Worm (Caenorhabditis elegans) whole organism, mixed stage, embryonic: ENCODE results near the gene clec-151.

Experiments used
- bed-3 ChIP-seq: fragments of 200-800 bp; sonication (Bioruptor generic); optimal IDR thresholded peaks from 3 replicates; lab custom pipeline; 2018; ENCODE audit warnings: mild to moderate bottlenecking, missing genetic modification characterization, moderate library complexity, missing compliant biosample characterization
- ceh-39 ChIP-seq: fragments of 150-350 bp; optimal IDR thresholded peaks from 2 replicates; lab custom pipeline; 2014; ENCODE audit warnings: missing biosample characterization, missing genetic modification characterization
- ceh-43 ChIP-seq: fragments of 200-800 bp; sonication (Bioruptor generic); optimal IDR thresholded peaks from 2 replicates; lab custom pipeline; 2018; ENCODE audit warnings: mild to moderate bottlenecking, missing genetic modification characterization, moderate library complexity, missing compliant biosample characterization
- ceh-83 ChIP-seq: fragments of 200-800 bp; sonication (Bioruptor generic); optimal IDR thresholded peaks from 2 replicates; lab custom pipeline; 2018; ENCODE audit warnings: mild to moderate bottlenecking, missing genetic modification characterization, missing compliant biosample characterization
- ces-1 ChIP-seq: fragments of 150-350 bp; optimal IDR thresholded peaks from 2 replicates; lab custom pipeline; 2014; ENCODE audit warnings: missing biosample characterization, missing genetic modification reagents, missing genetic modification characterization
- cnd-1 ChIP-seq: fragments of 200-800 bp; sonication (Bioruptor generic); optimal IDR thresholded peaks from 2 replicates; lab custom pipeline; 2018; ENCODE audit warnings: mild to moderate bottlenecking, missing genetic modification characterization, missing compliant biosample characterization
- elt-1 ChIP-seq: sonication (generic microtip); optimal IDR thresholded peaks from 2 replicates; lab custom pipeline; 2017; ENCODE audit warnings: missing genetic modification characterization, mild to moderate bottlenecking, missing compliant biosample characterization, antibody characterized with exemption, moderate library complexity, borderline replicate concordance; ENCODE audit not compliant: insufficient read depth
- elt-3 ChIP-seq: fragments of 150-350 bp; optimal IDR thresholded peaks from 2 replicates; lab custom pipeline; 2014; ENCODE audit warnings: missing biosample characterization, missing genetic modification characterization
- ham-2 ChIP-seq: fragments of 200-800 bp; sonication (Bioruptor generic); optimal IDR thresholded peaks from 2 replicates; lab custom pipeline; 2018; ENCODE audit warnings: mild to moderate bottlenecking, missing genetic modification characterization, missing compliant biosample characterization
- hlh-1 ChIP-seq: fragments of 150-350 bp; optimal IDR thresholded peaks from 2 replicates; lab custom pipeline; 2014; ENCODE audit warnings: missing biosample characterization, missing genetic modification reagents, missing genetic modification characterization
- lin-13 ChIP-seq: fragments of 150-350 bp; optimal IDR thresholded peaks from 2 replicates; lab custom pipeline; 2014; ENCODE audit warnings: missing biosample characterization, missing genetic modification characterization
- lin-32 ChIP-seq: fragments of 200-800 bp; sonication (Bioruptor generic); optimal IDR thresholded peaks from 2 replicates; lab custom pipeline; 2018; ENCODE audit warnings: mild to moderate bottlenecking, missing genetic modification characterization, missing compliant biosample characterization
- lsy-2 ChIP-seq: fragments of 150-350 bp; optimal IDR thresholded peaks from 2 replicates; lab custom pipeline; 2014; ENCODE audit warnings: missing biosample characterization, missing genetic modification characterization
- mab-5 ChIP-seq: fragments of 150-350 bp; optimal IDR thresholded peaks from 2 replicates; lab custom pipeline; 2014; ENCODE audit warnings: missing biosample characterization, missing genetic modification characterization
- mls-2 ChIP-seq: sonication (generic microtip); optimal IDR thresholded peaks from 2 replicates; lab custom pipeline; 2016; ENCODE audit warnings: mild to moderate bottlenecking, missing genetic modification characterization, moderate library complexity, missing compliant biosample characterization
- nhr-12 ChIP-seq: fragments of 150-350 bp; optimal IDR thresholded peaks from 2 replicates; lab custom pipeline; 2014; ENCODE audit warnings: missing biosample characterization, missing genetic modification characterization
- nhr-2 ChIP-seq: fragments of 150-350 bp; optimal IDR thresholded peaks from 2 replicates; lab custom pipeline; 2014; ENCODE audit warnings: missing biosample characterization, missing genetic modification characterization
- nhr-237 ChIP-seq: fragments of 150-350 bp; optimal IDR thresholded peaks from 2 replicates; lab custom pipeline; 2014; ENCODE audit warnings: missing biosample characterization, missing genetic modification characterization
- nhr-28 ChIP-seq: fragments of 150-350 bp; optimal IDR thresholded peaks from 2 replicates; lab custom pipeline; 2014; ENCODE audit warnings: missing biosample characterization, missing genetic modification characterization
- nhr-76 ChIP-seq: sonication (generic microtip); optimal IDR thresholded peaks from 2 replicates; lab custom pipeline; 2017; ENCODE audit warnings: missing biosample characterization, missing genetic modification characterization
- pha-4 ChIP-seq: fragments of 150-350 bp; optimal IDR thresholded peaks from 2 replicates; lab custom pipeline; 2018; ENCODE audit warnings: missing biosample characterization, missing genetic modification reagents, missing genetic modification characterization
- sptf-1 ChIP-seq: sonication (generic microtip); optimal IDR thresholded peaks from 2 replicates; lab custom pipeline; 2017; ENCODE audit warnings: mild to moderate bottlenecking, missing genetic modification characterization, moderate library complexity, missing compliant biosample characterization
- tbx-8 ChIP-seq: fragments of 200-800 bp; sonication (Bioruptor generic); optimal IDR thresholded peaks from 2 replicates; lab custom pipeline; 2018; ENCODE audit warnings: mild to moderate bottlenecking, missing genetic modification characterization, moderate library complexity, missing compliant biosample characterization
- unc-120 ChIP-seq: sonication (generic microtip); optimal IDR thresholded peaks from 2 replicates; lab custom pipeline; 2017; ENCODE audit warnings: missing genetic modification characterization, missing compliant biosample characterization; ENCODE audit not compliant: poor library complexity, severe bottlenecking
- unc-62 ChIP-seq: fragments of 150-350 bp; optimal IDR thresholded peaks from 2 replicates; lab custom pipeline; 2014; ENCODE audit warnings: missing biosample characterization, missing genetic modification reagents, missing genetic modification characterization
- ztf-11 ChIP-seq: fragments of 150-350 bp; optimal IDR thresholded peaks from 2 replicates; lab custom pipeline; 2014; ENCODE audit warnings: missing biosample characterization, missing genetic modification characterization

The clec-151 gene

ce11 chrIII:4593098-4593697 lies 35.1 kb upstream of the clec-151 start, which contains the start of gene erh-2:
erh-2 (plus strand) TSS chrIII:4593231.
- no peak for TF ChIP-seq unc-120 (tag; lab: Kevin White, UChicago)
- no peak for TF ChIP-seq ceh-39 (tag; lab: Kevin White, UChicago)
- TF ChIP-seq unc-62 (GFP tag; lab: Kevin White, UChicago), result no peak
- no peak for TF ChIP-seq nhr-2 (tag; lab: Kevin White, UChicago)
- no peak for TF ChIP-seq nhr-237 (tag; lab: Kevin White, UChicago)
- no peak for TF ChIP-seq elt-3 (tag; lab: Kevin White, UChicago)
- TF ChIP-seq cnd-1 (tag; lab: Kevin White, UChicago), result no peak

- TF ChIP-seq nhr-76 (tag; lab: Kevin White, UChicago) (no peak), tbx-8 (no peak), lin-32 (no peak), pha-4 (tag; lab: Kevin White, UChicago) (no peak), ceh-83 (GFP tag; lab: Kevin White, UChicago) (no peak), nhr-28 (tag; lab: Kevin White, UChicago) (no peak), ceh-43 (GFP tag; lab: Kevin White, UChicago) (no peak), mab-5 (tag; lab: Kevin White, UChicago) (no peak), lsy-2 (no peak), hlh-1 (tag; lab: Kevin White, UChicago) (no peak), ztf-11 (tag; lab: Kevin White, UChicago) (no peak), nhr-12 (tag; lab: Kevin White, UChicago) (no peak), ham-2 (GFP tag; lab: Kevin White, UChicago) (no peak), unc-120 (tag; lab: Kevin White, UChicago) (no peak), elt-1 (tag; lab: Kevin White, UChicago) (no peak)
- TF ChIP-seq, all 35 proteins: peak for 0
Observed at ce11 chrIII:4594324-4594723, 33.9 kb upstream of the clec-151 start, which contains the start of gene apc-11. apc-11 (minus strand) TSS chrIII:4594424.

- TF ChIP-seq ceh-43 (GFP tag; lab: Kevin White, UChicago), result no peak
- no peak for TF ChIP-seq pha-4 (tag; lab: Kevin White, UChicago)
- TF ChIP-seq ces-1 (GFP tag; lab: Kevin White, UChicago), result no peak
- TF ChIP-seq lin-32, result no peak
- no peak for TF ChIP-seq mls-2 (tag; lab: Kevin White, UChicago)
- no peak for TF ChIP-seq ceh-39 (tag; lab: Kevin White, UChicago)
- TF ChIP-seq nhr-76 (tag; lab: Kevin White, UChicago), result no peak
Observed at ce11 chrIII:4594762-4595523, 33.3 kb upstream of the clec-151 start.

- no peak for TF ChIP-seq hlh-1 (tag; lab: Kevin White, UChicago)
- no peak for TF ChIP-seq nhr-237 (tag; lab: Kevin White, UChicago)
- TF ChIP-seq elt-1 (tag; lab: Kevin White, UChicago), result no peak
- TF ChIP-seq elt-3 (tag; lab: Kevin White, UChicago), result no peak
- TF ChIP-seq tbx-8, result no peak
- no peak for TF ChIP-seq sptf-1
Observed at ce11 chrIII:4595771-4596227, 32.5 kb upstream of the clec-151 start, which contains the start of gene asb-1. asb-1 (minus strand) TSS chrIII:4595821.

- TF ChIP-seq nhr-76 (tag; lab: Kevin White, UChicago) (no peak), bed-3 (no peak), ces-1 (GFP tag; lab: Kevin White, UChicago) (no peak), elt-1 (tag; lab: Kevin White, UChicago) (peak; percentile 29), lin-13 (tag; lab: Kevin White, UChicago) (no peak), cnd-1 (tag; lab: Kevin White, UChicago) (no peak), unc-62 (GFP tag; lab: Kevin White, UChicago) (peak; percentile 63), nhr-28 (tag; lab: Kevin White, UChicago) (no peak), tbx-8 (no peak), elt-3 (tag; lab: Kevin White, UChicago) (peak; percentile 47)
Observed at ce11 chrIII:4600139-4600762, 28.0 kb upstream of the clec-151 start, which contains the start of gene mab-21. mab-21 (plus strand) TSS chrIII:4600753.
